Fruit fly (Drosophila melanogaster) whole organism, prepupa: ENCODE results near the gene CarT.

Source experiments
- Blimp-1 ChIP-seq: fragments of 200-800 bp; sonication (Bioruptor generic); optimal IDR thresholded peaks from 3 replicates; lab custom pipeline; 2017; ENCODE audit warnings: missing biosample characterization, missing genetic modification characterization, mild to moderate bottlenecking, moderate library complexity, missing genetic modification reagents
- CG10631 ChIP-seq: fragments of 200-800 bp; sonication (Bioruptor generic); optimal IDR thresholded peaks from 2 replicates; lab custom pipeline; 2016; ENCODE audit warnings: missing biosample characterization, missing genetic modification characterization
- CG10669 ChIP-seq: fragments of 200-800 bp; sonication (Bioruptor generic); optimal IDR thresholded peaks from 3 replicates; lab custom pipeline; 2018; ENCODE audit warnings: missing biosample characterization, mild to moderate bottlenecking, missing genetic modification characterization, moderate library complexity
- CG11294 ChIP-seq: fragments of 200-800 bp; sonication (Bioruptor generic); IDR thresholded peaks from 2 replicates; pipeline ENCODE4 v1.3.6; 2022; ENCODE audit warnings: missing biosample characterization, missing genetic modification characterization
- CG11762 ChIP-seq: fragments of 200-800 bp; sonication (Bioruptor generic); optimal IDR thresholded peaks from 3 replicates; lab custom pipeline; 2016; ENCODE audit warnings: missing biosample characterization, missing genetic modification characterization; ENCODE audit not compliant: insufficient read depth
- CG11902 ChIP-seq: fragments of 200-800 bp; sonication (Bioruptor generic); optimal IDR thresholded peaks from 3 replicates; lab custom pipeline; 2016; ENCODE audit warnings: missing biosample characterization, missing genetic modification characterization
- CG1621 ChIP-seq: fragments of 200-800 bp; sonication (Bioruptor generic); optimal IDR thresholded peaks from 3 replicates; lab custom pipeline; 2018; ENCODE audit warnings: missing biosample characterization, mild to moderate bottlenecking, missing genetic modification characterization
- CG16779 ChIP-seq: fragments of 200-800 bp; sonication (Bioruptor generic); optimal IDR thresholded peaks from 3 replicates; lab custom pipeline; 2017; ENCODE audit warnings: missing biosample characterization, mild to moderate bottlenecking, missing genetic modification characterization
- CG3032 ChIP-seq: fragments of 200-800 bp; optimal IDR thresholded peaks from 2 replicates; lab custom pipeline; 2019; ENCODE audit warnings: missing biosample characterization, mild to moderate bottlenecking, missing genetic modification characterization, moderate library complexity
- CG31627 ChIP-seq: fragments of 200-800 bp; sonication (Bioruptor generic); optimal IDR thresholded peaks from 3 replicates; lab custom pipeline; 2016; ENCODE audit warnings: missing biosample characterization, missing genetic modification characterization
- CG32006 ChIP-seq: fragments of 200-800 bp; sonication (Bioruptor generic); optimal IDR thresholded peaks from 3 replicates; lab custom pipeline; 2017; ENCODE audit warnings: missing biosample characterization, mild to moderate bottlenecking, missing genetic modification characterization
- CG4318 ChIP-seq: fragments of 200-800 bp; sonication (Bioruptor generic); optimal IDR thresholded peaks from 3 replicates; lab custom pipeline; 2017; ENCODE audit warnings: missing biosample characterization, mild to moderate bottlenecking, missing genetic modification characterization
- CG6163 ChIP-seq: fragments of 200-800 bp; sonication (Bioruptor generic); IDR thresholded peaks from 3 replicates; pipeline ENCODE4 v1.3.6; 2022; ENCODE audit warnings: missing biosample characterization, missing genetic modification characterization
- CG6276 ChIP-seq: fragments of 200-800 bp; sonication (Bioruptor generic); optimal IDR thresholded peaks from 2 replicates; lab custom pipeline; 2017; ENCODE audit warnings: missing biosample characterization, mild to moderate bottlenecking, missing genetic modification characterization
- CG6808 ChIP-seq: fragments of 200-800 bp; sonication (Bioruptor generic); optimal IDR thresholded peaks from 3 replicates; lab custom pipeline; 2017; ENCODE audit warnings: missing biosample characterization, missing genetic modification characterization, mild to moderate bottlenecking, moderate library complexity, missing genetic modification reagents
- CG6854 ChIP-seq: fragments of 200-800 bp; sonication (Bioruptor generic); optimal IDR thresholded peaks from 2 replicates; lab custom pipeline; 2017; ENCODE audit warnings: missing biosample characterization, mild to moderate bottlenecking, missing genetic modification characterization
- CG7368 ChIP-seq: fragments of 200-800 bp; sonication (Bioruptor generic); optimal IDR thresholded peaks from 3 replicates; lab custom pipeline; 2016; ENCODE audit warnings: missing biosample characterization, missing genetic modification characterization
- CG8119 ChIP-seq: fragments of 200-800 bp; sonication (Bioruptor generic); IDR thresholded peaks from 3 replicates; pipeline ENCODE4 v1.3.6; 2022; ENCODE audit warnings: missing biosample characterization, missing genetic modification characterization
- CG8319 ChIP-seq: fragments of 200-800 bp; sonication (Bioruptor generic); optimal IDR thresholded peaks from 3 replicates; lab custom pipeline; 2016; ENCODE audit warnings: missing biosample characterization, missing genetic modification characterization
- CG8632 ChIP-seq: fragments of 200-800 bp; sonication (Bioruptor generic); optimal IDR thresholded peaks from 3 replicates; lab custom pipeline; 2016; ENCODE audit warnings: missing biosample characterization, missing genetic modification characterization
- CG9139 ChIP-seq: fragments of 200-800 bp; sonication (Bioruptor generic); optimal IDR thresholded peaks from 3 replicates; lab custom pipeline; 2017; ENCODE audit warnings: missing biosample characterization, mild to moderate bottlenecking, missing genetic modification characterization
- Eip75B ChIP-seq: fragments of 200-800 bp; sonication (Bioruptor generic); optimal IDR thresholded peaks from 3 replicates; lab custom pipeline; 2016; ENCODE audit warnings: missing biosample characterization, missing genetic modification characterization
- Eip78C ChIP-seq: fragments of 200-800 bp; sonication (Bioruptor generic); peaks from one replicate; lab custom pipeline; 2016; ENCODE audit warnings: missing biosample characterization, missing genetic modification characterization
- Ets21C ChIP-seq: fragments of 200-800 bp; sonication (Bioruptor generic); optimal IDR thresholded peaks from 3 replicates; lab custom pipeline; 2016; ENCODE audit warnings: missing biosample characterization, missing genetic modification characterization
- Gug ChIP-seq: fragments of 200-800 bp; sonication (Bioruptor generic); IDR thresholded peaks from 2 replicates; pipeline ENCODE4 v1.3.6; 2022; ENCODE audit warnings: missing biosample characterization, missing genetic modification characterization
- Hr39 ChIP-seq: fragments of 200-800 bp; sonication (Bioruptor generic); optimal IDR thresholded peaks from 2 replicates; lab custom pipeline; 2016; ENCODE audit warnings: missing biosample characterization, missing genetic modification characterization
- Lpt ChIP-seq: fragments of 200-800 bp; sonication (Bioruptor generic); optimal IDR thresholded peaks from 3 replicates; lab custom pipeline; 2016; ENCODE audit warnings: missing biosample characterization, missing genetic modification characterization
- OdsH ChIP-seq: fragments of 200-800 bp; sonication (Bioruptor generic); optimal IDR thresholded peaks from 3 replicates; lab custom pipeline; 2016; ENCODE audit warnings: missing biosample characterization, missing genetic modification characterization
- Sox102F ChIP-seq: fragments of 200-800 bp; sonication (Bioruptor generic); optimal IDR thresholded peaks from 2 replicates; lab custom pipeline; 2016; ENCODE audit warnings: missing biosample characterization, mild to moderate bottlenecking, missing genetic modification characterization
- Sox14 ChIP-seq: fragments of 200-800 bp; sonication (Bioruptor generic); optimal IDR thresholded peaks from 3 replicates; lab custom pipeline; 2016; ENCODE audit warnings: missing biosample characterization, missing genetic modification characterization
- Sox15 ChIP-seq: fragments of 200-800 bp; sonication (Bioruptor generic); optimal IDR thresholded peaks from 3 replicates; lab custom pipeline; 2016; ENCODE audit warnings: missing biosample characterization, missing genetic modification characterization
- achi ChIP-seq: fragments of 200-800 bp; sonication (Bioruptor generic); optimal IDR thresholded peaks from 3 replicates; lab custom pipeline; 2016; ENCODE audit warnings: missing biosample characterization, missing genetic modification characterization
- cyc ChIP-seq: fragments of 200-800 bp; sonication (Bioruptor generic); optimal IDR thresholded peaks from 3 replicates; lab custom pipeline; 2016; ENCODE audit warnings: missing biosample characterization, missing genetic modification characterization
- dac ChIP-seq: fragments of 200-800 bp; sonication (Bioruptor generic); optimal IDR thresholded peaks from 2 replicates; lab custom pipeline; 2017; ENCODE audit warnings: missing biosample characterization, mild to moderate bottlenecking, missing genetic modification characterization
- dsx ChIP-seq: fragments of 200-800 bp; optimal IDR thresholded peaks from 3 replicates; lab custom pipeline; 2019; ENCODE audit warnings: missing biosample characterization, mild to moderate bottlenecking, missing genetic modification characterization, moderate library complexity; ENCODE audit not compliant: poor library complexity, severe bottlenecking
- eg ChIP-seq: fragments of 200-800 bp; sonication (Bioruptor generic); IDR thresholded peaks from 3 replicates; pipeline ENCODE4 v1.3.6; 2022; ENCODE audit warnings: missing biosample characterization, missing genetic modification characterization
- fd59A ChIP-seq: fragments of 200-800 bp; sonication (Bioruptor generic); optimal IDR thresholded peaks from 2 replicates; lab custom pipeline; 2017; ENCODE audit warnings: missing biosample characterization, mild to moderate bottlenecking, missing genetic modification characterization, missing genetic modification reagents
- fd85E ChIP-seq: fragments of 200-800 bp; sonication (Bioruptor generic); optimal IDR thresholded peaks from 3 replicates; lab custom pipeline; 2016; ENCODE audit warnings: missing biosample characterization, missing genetic modification characterization
- fkh ChIP-seq: fragments of 200-800 bp; sonication (Bioruptor generic); optimal IDR thresholded peaks from 3 replicates; lab custom pipeline; 2017; ENCODE audit warnings: missing biosample characterization, mild to moderate bottlenecking, missing genetic modification characterization, moderate library complexity
- lz ChIP-seq: fragments of 200-800 bp; sonication (Bioruptor generic); optimal IDR thresholded peaks from 3 replicates; lab custom pipeline; 2016; ENCODE audit warnings: missing biosample characterization, missing genetic modification characterization
- net ChIP-seq: fragments of 200-800 bp; sonication (Bioruptor generic); optimal IDR thresholded peaks from 3 replicates; lab custom pipeline; 2016; ENCODE audit warnings: missing biosample characterization, missing genetic modification characterization
- pdm3 ChIP-seq: fragments of 200-800 bp; sonication (Bioruptor generic); optimal IDR thresholded peaks from 3 replicates; lab custom pipeline; 2016; ENCODE audit warnings: missing biosample characterization, missing genetic modification characterization
- salr ChIP-seq, 2 experiments: fragments of 200-800 bp; sonication (Bioruptor generic); optimal IDR thresholded peaks; 3 replicates each; lab custom pipeline; 2016 to 2018; ENCODE audit warnings: missing biosample characterization in 2 of 2, missing genetic modification characterization in 2 of 2, mild to moderate bottlenecking in 1 of 2
- ss ChIP-seq, 2 experiments: fragments of 200-800 bp; sonication (Bioruptor generic); optimal IDR thresholded peaks; 2 replicates in 1 of 2; 3 replicates in 1 of 2; lab custom pipeline; 2017 to 2018; ENCODE audit warnings: mild to moderate bottlenecking in 2 of 2, missing biosample characterization in 2 of 2, missing genetic modification characterization in 2 of 2, moderate library complexity in 1 of 2
- svp ChIP-seq: fragments of 200-800 bp; sonication (Bioruptor generic); peaks from one replicate; lab custom pipeline; 2016; ENCODE audit warnings: missing biosample characterization, missing genetic modification characterization
- topi ChIP-seq: fragments of 200-800 bp; sonication (Bioruptor generic); optimal IDR thresholded peaks from 3 replicates; lab custom pipeline; 2016; ENCODE audit warnings: missing biosample characterization, missing genetic modification characterization

The CarT gene

DNA sequence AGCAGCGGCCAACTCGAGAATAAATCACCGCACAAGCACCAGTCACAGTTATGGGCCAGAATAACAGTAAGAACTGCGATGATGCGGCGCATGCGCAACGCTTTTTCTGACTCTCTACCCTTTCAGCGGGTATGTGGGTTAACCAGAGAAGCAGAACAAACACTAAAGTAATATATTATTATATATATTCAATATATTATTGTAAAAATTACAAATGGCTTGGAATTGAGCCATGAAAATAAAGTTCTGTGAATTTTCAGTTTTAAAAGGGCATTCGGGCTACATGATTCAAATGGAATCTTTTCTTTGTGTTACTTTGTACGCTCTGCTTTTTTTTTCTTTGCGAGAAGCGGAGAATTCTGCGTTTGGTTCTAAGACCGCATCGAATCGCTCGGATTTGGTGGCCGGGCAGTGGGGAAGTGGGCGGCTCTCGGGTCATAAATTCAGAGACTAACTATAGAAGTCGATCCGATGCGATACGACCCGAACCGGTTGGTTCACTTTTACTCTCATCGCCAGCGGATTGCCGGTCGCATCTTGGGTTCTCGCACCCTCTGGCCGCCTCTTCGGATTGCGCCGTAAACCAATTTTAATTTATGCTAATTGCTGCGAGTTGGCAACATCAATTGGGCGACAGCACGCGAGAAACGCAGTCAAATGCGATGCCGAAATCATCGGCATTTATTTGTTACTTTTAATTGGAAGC lies 29.4 kb downstream of the CarT start (continued):
- TF ChIP-seq svp (GFP tag; lab: Kevin White, UChicago) = peak; percentile 85
- TF ChIP-seq topi (GFP tag; lab: Kevin White, UChicago) = no peak
- TF ChIP-seq CG8119 (GFP tag; lab: Robert Waterston, UW) = peak; percentile 77
- TF ChIP-seq CG7368 (GFP tag; lab: Kevin White, UChicago) = peak; percentile 38
- TF ChIP-seq Eip78C = peak; percentile 89
- TF ChIP-seq cyc (GFP tag; lab: Kevin White, UChicago) = peak; percentile 57
- TF ChIP-seq fkh (GFP tag; lab: Kevin White, UChicago) = no peak
- TF ChIP-seq Gug (GFP tag; lab: Robert Waterston, UW) = peak; percentile 45; the same call in 1 of the 2 replicates
- TF ChIP-seq eg (GFP tag; lab: Robert Waterston, UW) = peak; percentile 73
- peak; percentile 62 for TF ChIP-seq Hr39 (GFP tag; lab: Kevin White, UChicago)
- no peak for TF ChIP-seq CG11762 (GFP tag; lab: Kevin White, UChicago)
- peak; percentile 57 for TF ChIP-seq CG11902
- TF ChIP-seq CG8632 (GFP tag; lab: Kevin White, UChicago) = peak; percentile 75
- peak; percentile 80 for TF ChIP-seq fd59A
- TF ChIP-seq CG6808 (GFP tag; lab: Kevin White, UChicago) = peak; percentile 53
- peak; percentile 39 for TF ChIP-seq CG16779 (tag; lab: Kevin White, UChicago)
- TF ChIP-seq CG4318 = peak; percentile 40

DNA sequence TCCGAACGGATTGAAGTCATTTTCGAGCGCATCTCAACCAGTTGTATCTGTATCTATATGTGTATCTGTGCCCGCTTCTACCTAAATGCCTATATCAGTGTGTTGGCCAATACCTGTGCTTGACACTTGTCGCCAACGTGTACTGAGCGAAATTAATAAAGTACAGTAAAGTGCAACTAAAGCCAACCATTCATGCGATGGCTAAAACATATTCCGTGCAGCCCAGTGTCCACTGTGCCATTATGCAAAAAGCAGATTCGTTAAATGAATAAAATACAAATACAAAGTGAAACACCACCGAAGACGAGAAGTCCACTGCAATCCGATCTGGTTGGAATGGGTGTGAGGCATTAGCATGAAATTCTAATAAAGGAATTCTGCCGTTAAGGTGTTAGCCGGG lies 35.0 kb downstream of the CarT start:
- TF ChIP-seq Sox15 (no peak), CG4318 (no peak), CG10669 (GFP tag; lab: Kevin White, UChicago) (no peak), CG6163 (GFP tag; lab: Robert Waterston, UW) (no peak), fd59A (no peak), dsx (GFP tag; lab: Kevin White, UChicago) (no peak), achi (peak; percentile 35), Sox102F (GFP tag; lab: Kevin White, UChicago) (no peak), CG31627 (GFP tag; lab: Kevin White, UChicago) (no peak), cyc (GFP tag; lab: Kevin White, UChicago) (no peak), OdsH (GFP tag; lab: Kevin White, UChicago) (peak; percentile 18), CG1621 (no peak), salr (GFP tag; optimal IDR thresholded peaks at IDR 0.05; lab: Kevin White, UChicago) (no peak), CG6808 (GFP tag; lab: Kevin White, UChicago) (peak; percentile 7), fd85E (GFP tag; lab: Kevin White, UChicago) (no peak), CG6276 (GFP tag; lab: Kevin White, UChicago) (no peak), CG9139 (GFP tag; lab: Kevin White, UChicago) (no peak), pdm3 (GFP tag; lab: Kevin White, UChicago) (peak; percentile 26), eg (GFP tag; lab: Robert Waterston, UW) (0 out of 3 replicates have a peak, but pooled peaks have one; percentile 19), CG8632 (GFP tag; lab: Kevin White, UChicago) (no peak), CG7368 (GFP tag; lab: Kevin White, UChicago) (no peak), Gug (GFP tag; lab: Robert Waterston, UW) (0 out of 2 replicates have a peak, but pooled peaks have one; percentile 10), topi (GFP tag; lab: Kevin White, UChicago) (no peak), CG11902 (no peak), Ets21C (GFP tag; lab: Kevin White, UChicago) (no peak), Sox14 (no peak), Lpt (GFP tag; lab: Kevin White, UChicago) (no peak), ss (GFP tag; optimal IDR thresholded peaks at IDR 0.05; lab: Kevin White, UChicago) (peak in 1 of 2 experiments; percentile 23), Blimp-1 (GFP tag; lab: Kevin White, UChicago) (no peak), dac (GFP tag; lab: Kevin White, UChicago) (no peak), CG32006 (GFP tag; lab: Kevin White, UChicago) (peak; percentile 42), CG3032 (tag; lab: Kevin White, UChicago) (peak; percentile 2), CG10631 (GFP tag; lab: Kevin White, UChicago) (peak; percentile 33), CG8319 (no peak), net (GFP tag; lab: Kevin White, UChicago) (no peak), CG11294 (no peak), fkh (GFP tag; lab: Kevin White, UChicago) (no peak), Eip75B (GFP tag; lab: Kevin White, UChicago) (no peak), CG11762 (GFP tag; lab: Kevin White, UChicago) (no peak), CG6854 (GFP tag; lab: Kevin White, UChicago) (no peak), Eip78C (peak; percentile 76), CG16779 (tag; lab: Kevin White, UChicago) (no peak), lz (GFP tag; lab: Kevin White, UChicago) (no peak)
